Worm (Caenorhabditis elegans): ENCODE results near the gene ceh-57.
A peak's percentile ranks its signal among the peaks of the same experiment; 100 is the strongest.

- TF ChIP-seq nhr-77 (tag; optimal IDR thresholded peaks at IDR 0.05) = no peak
- TF ChIP-seq ama-1 (optimal IDR thresholded peaks at IDR 0.05) = peak; percentile 28
- peak; percentile 58 for TF ChIP-seq jun-1 (tag; optimal IDR thresholded peaks at IDR 0.05)
- TF ChIP-seq nhr-237 (tag; optimal IDR thresholded peaks at IDR 0.05) = no peak
- TF ChIP-seq skn-1 (tag; optimal IDR thresholded peaks at IDR 0.05) = no peak
- TF ChIP-seq lin-39 (tag; optimal IDR thresholded peaks at IDR 0.05) = peak; percentile 38
- peak; percentile 71 for TF ChIP-seq nhr-25 (tag; optimal IDR thresholded peaks at IDR 0.05)
- no peak for TF ChIP-seq nhr-76 (tag; optimal IDR thresholded peaks at IDR 0.05)
- TF ChIP-seq ceh-9 (tag; optimal IDR thresholded peaks at IDR 0.05) = no peak
- TF ChIP-seq nhr-12 (tag; optimal IDR thresholded peaks at IDR 0.05) = no peak
- TF ChIP-seq daf-12 (tag; optimal IDR thresholded peaks at IDR 0.05) = no peak
- peak; percentile 39 for TF ChIP-seq nhr-11 (tag; optimal IDR thresholded peaks at IDR 0.05)
- peak; percentile 18 for TF ChIP-seq tbx-2 (tag; optimal IDR thresholded peaks at IDR 0.05)
- TF ChIP-seq aly-2 (tag; optimal IDR thresholded peaks at IDR 0.05) = no peak
Measured at ce11 chrII:10390250-10390821, 23.2 kb upstream of the ceh-57 start.
